Worm (Caenorhabditis elegans) whole organism, L4 larva: ENCODE results near the gene tag-273.
"Not testable (repeated sequence)": the region's sequence is repeated elsewhere in the genome, so short reads cannot be mapped to it uniquely, and the experiment has no call there.

Source experiments
- F26F4.8 ChIP-seq: fragments of 200-800 bp; sonication (Bioruptor generic); conservative IDR thresholded peaks from 2 replicates; pipeline ENCODE4 v1.3.6; 2022; ENCODE audit warnings: missing genetic modification characterization, missing compliant biosample characterization
- T26A8.4 ChIP-seq: fragments of 200-800 bp; sonication (Bioruptor generic); IDR thresholded peaks from 2 replicates; pipeline ENCODE4 v1.3.6; 2022; ENCODE audit warnings: missing genetic modification characterization, missing compliant biosample characterization
- Y75B8A.6 ChIP-seq: fragments of 200-800 bp; sonication (Bioruptor generic); IDR thresholded peaks from 2 replicates; pipeline ENCODE4 v1.3.6; 2022; ENCODE audit warnings: missing genetic modification reagents, missing genetic modification characterization, missing compliant biosample characterization
- ZK337.2 ChIP-seq: fragments of 200-800 bp; sonication (Bioruptor generic); IDR thresholded peaks from 2 replicates; pipeline ENCODE4 v1.3.6; 2022; ENCODE audit warnings: missing genetic modification reagents, missing genetic modification characterization, missing compliant biosample characterization
- aha-1 ChIP-seq: fragments of 150-350 bp; peaks from one replicate; lab custom pipeline; 2014; ENCODE audit warnings: missing biosample characterization, missing genetic modification characterization
- aly-2 ChIP-seq: sonication (generic microtip); optimal IDR thresholded peaks from 2 replicates; lab custom pipeline; 2018; ENCODE audit warnings: missing biosample characterization, missing genetic modification characterization
- arid-1 ChIP-seq: fragments of 200-800 bp; sonication (Bioruptor generic); conservative IDR thresholded peaks from 2 replicates; pipeline ENCODE4 v1.3.6; 2022; ENCODE audit warnings: missing genetic modification reagents, missing genetic modification characterization, missing compliant biosample characterization
- ceh-20 ChIP-seq: fragments of 200-800 bp; sonication (Bioruptor generic); IDR thresholded peaks from 2 replicates; pipeline ENCODE4 v1.3.6; 2022; ENCODE audit warnings: missing genetic modification reagents, missing genetic modification characterization, missing compliant biosample characterization
- ceh-28 ChIP-seq: fragments of 150-350 bp; optimal IDR thresholded peaks from 2 replicates; lab custom pipeline; 2014; ENCODE audit warnings: missing biosample characterization, missing genetic modification reagents, missing genetic modification characterization
- ceh-44 ChIP-seq: fragments of 200-800 bp; sonication (Bioruptor generic); IDR thresholded peaks from 2 replicates; pipeline ENCODE4 v1.3.6; 2022; ENCODE audit warnings: missing genetic modification reagents, missing genetic modification characterization, missing compliant biosample characterization
- ces-1 ChIP-seq: fragments of 150-350 bp; sonication (generic microtip); optimal IDR thresholded peaks from 4 replicates; lab custom pipeline; 2014; ENCODE audit warnings: missing biosample characterization, missing genetic modification reagents, missing genetic modification characterization
- dmd-9 ChIP-seq: fragments of 200-800 bp; sonication (Bioruptor generic); IDR thresholded peaks from 2 replicates; pipeline ENCODE4 v1.3.6; 2022; ENCODE audit warnings: missing genetic modification reagents, missing genetic modification characterization, missing compliant biosample characterization
- duxl-1 ChIP-seq: sonication (generic microtip); optimal IDR thresholded peaks from 2 replicates; lab custom pipeline; 2016; ENCODE audit warnings: mild to moderate bottlenecking, missing genetic modification characterization, moderate library complexity, missing compliant biosample characterization; ENCODE audit not compliant: poor library complexity
- egl-27 ChIP-seq: sonication (generic microtip); optimal IDR thresholded peaks from 3 replicates; lab custom pipeline; 2017; ENCODE audit warnings: missing biosample characterization, missing genetic modification reagents, missing genetic modification characterization
- gei-8 ChIP-seq: fragments of 200-800 bp; sonication (Bioruptor generic); optimal IDR thresholded peaks from 2 replicates; lab custom pipeline; 2018; ENCODE audit warnings: mild to moderate bottlenecking, missing genetic modification characterization, missing compliant biosample characterization
- hif-1 ChIP-seq, 2 experiments: sonication (generic microtip); optimal IDR thresholded peaks; 2 replicates each; lab custom pipeline; 2016 to 2017; ENCODE audit warnings: missing compliant biosample characterization in 2 of 2, missing genetic modification characterization in 2 of 2, missing genetic modification reagents in 2 of 2, missing genotype in 2 of 2, mild to moderate bottlenecking in 1 of 2
- lin-1 ChIP-seq: fragments of 200-800 bp; sonication (Bioruptor generic); IDR thresholded peaks from 2 replicates; pipeline ENCODE4 v1.3.6; 2022; ENCODE audit warnings: missing genetic modification reagents, missing genetic modification characterization, missing compliant biosample characterization
- lin-13 ChIP-seq: fragments of 150-350 bp; optimal IDR thresholded peaks from 2 replicates; lab custom pipeline; 2014; ENCODE audit warnings: missing biosample characterization, missing genetic modification reagents, missing genetic modification characterization
- lin-38 ChIP-seq: fragments of 200-800 bp; sonication (Bioruptor generic); IDR thresholded peaks from 2 replicates; pipeline ENCODE4 v1.3.6; 2022; ENCODE audit warnings: missing genetic modification reagents, missing genetic modification characterization, missing compliant biosample characterization
- madf-9 ChIP-seq: fragments of 200-800 bp; sonication (Bioruptor generic); conservative IDR thresholded peaks from 2 replicates; pipeline ENCODE4 v1.3.6; 2022; ENCODE audit warnings: missing genetic modification reagents, missing genetic modification characterization, missing compliant biosample characterization
- mep-1 ChIP-seq: fragments of 150-350 bp; sonication (generic microtip); optimal IDR thresholded peaks from 3 replicates; lab custom pipeline; 2014; ENCODE audit warnings: missing biosample characterization, missing genetic modification characterization
- mes-2 ChIP-seq: sonication (generic microtip); optimal IDR thresholded peaks from 2 replicates; lab custom pipeline; 2016; ENCODE audit warnings: missing genotype, mild to moderate bottlenecking, missing genetic modification characterization, missing compliant biosample characterization; ENCODE audit not compliant: poor library complexity, severe bottlenecking
- mxl-3 ChIP-seq: fragments of 200-800 bp; sonication (Bioruptor generic); optimal IDR thresholded peaks from 2 replicates; lab custom pipeline; 2018; ENCODE audit warnings: mild to moderate bottlenecking, missing genetic modification characterization, missing compliant biosample characterization
- nhr-111 ChIP-seq: fragments of 200-800 bp; sonication (Bioruptor generic); optimal IDR thresholded peaks from 2 replicates; lab custom pipeline; 2018; ENCODE audit warnings: mild to moderate bottlenecking, missing genetic modification characterization, missing compliant biosample characterization
- nhr-237 ChIP-seq: sonication (generic microtip); optimal IDR thresholded peaks from 2 replicates; lab custom pipeline; 2017; ENCODE audit warnings: missing biosample characterization, missing genetic modification characterization
- nhr-42 ChIP-seq: fragments of 200-800 bp; sonication (Bioruptor generic); IDR thresholded peaks from 2 replicates; pipeline ENCODE4 v1.3.6; 2022; ENCODE audit warnings: missing genetic modification characterization, missing compliant biosample characterization
- nhr-77 ChIP-seq: fragments of 150-350 bp; optimal IDR thresholded peaks from 2 replicates; lab custom pipeline; 2014; ENCODE audit warnings: missing biosample characterization, missing genetic modification characterization
- pha-4 ChIP-seq, 2 experiments: fragments of 150-350 bp in 1 of 2; fragments of 200-800 bp in 1 of 2; sonication (Bioruptor generic) in 1 of 2; IDR thresholded peaks in 1 of 2; optimal IDR thresholded peaks in 1 of 2; 2 replicates each; pipeline versions ENCODE4 v1.3.6 to Lab custom; 2014 to 2022; ENCODE audit warnings: missing genetic modification characterization in 2 of 2, missing genetic modification reagents in 2 of 2, missing biosample characterization in 1 of 2, missing compliant biosample characterization in 1 of 2
- skn-1 ChIP-seq: fragments of 150-350 bp; optimal IDR thresholded peaks from 2 replicates; lab custom pipeline; 2014; ENCODE audit warnings: missing biosample characterization, missing genetic modification characterization
- snpc-1.2 ChIP-seq: fragments of 200-800 bp; sonication (Bioruptor generic); IDR thresholded peaks from 2 replicates; pipeline ENCODE4 v1.3.6; 2022; ENCODE audit warnings: missing genetic modification reagents, missing genetic modification characterization, missing compliant biosample characterization
- spr-3 ChIP-seq: fragments of 200-800 bp; sonication (Bioruptor generic); optimal IDR thresholded peaks from 2 replicates; lab custom pipeline; 2018; ENCODE audit warnings: mild to moderate bottlenecking, missing genetic modification characterization, missing compliant biosample characterization
- tag-97 ChIP-seq: fragments of 200-800 bp; sonication (Bioruptor generic); IDR thresholded peaks from 2 replicates; pipeline ENCODE4 v1.3.6; 2022; ENCODE audit warnings: missing genetic modification characterization, missing compliant biosample characterization
- unc-39 ChIP-seq: sonication (generic microtip); optimal IDR thresholded peaks from 2 replicates; lab custom pipeline; 2017; ENCODE audit warnings: missing biosample characterization, missing genetic modification characterization
- vab-7 ChIP-seq: fragments of 200-800 bp; sonication (Bioruptor generic); IDR thresholded peaks from 2 replicates; pipeline ENCODE4 v1.3.6; 2022; ENCODE audit warnings: missing genetic modification reagents, missing genetic modification characterization, missing compliant biosample characterization
- zag-1 ChIP-seq: fragments of 150-350 bp; optimal IDR thresholded peaks from 2 replicates; lab custom pipeline; 2014; ENCODE audit warnings: missing biosample characterization, missing genetic modification characterization
- zip-2 ChIP-seq: fragments of 150-350 bp; optimal IDR thresholded peaks from 2 replicates; lab custom pipeline; 2014; ENCODE audit warnings: missing biosample characterization, missing genetic modification characterization

tag-273 gene

DNA sequence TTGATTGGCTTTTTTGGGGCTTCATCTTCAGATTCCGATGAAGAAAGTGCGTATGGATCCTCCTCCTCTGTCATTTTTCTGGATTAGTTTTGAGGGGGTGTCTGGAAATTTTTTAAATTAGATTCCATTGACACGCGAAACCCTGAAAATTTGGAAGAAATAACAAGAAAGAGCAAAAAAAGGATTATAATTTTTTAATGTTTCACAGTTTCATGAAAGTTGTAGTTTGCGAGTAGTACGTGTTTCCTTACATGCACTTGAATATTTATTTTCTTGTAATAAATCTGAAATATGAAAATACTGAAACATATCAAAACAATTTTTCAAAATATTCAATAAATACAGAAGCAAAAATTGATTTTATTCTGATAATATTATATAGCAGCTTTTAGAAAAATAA lies at the start of gene tag-273:
tag-273 (minus strand) TSS at position 101 of the 400 bp plus-strand sequence.
- TF ChIP-seq duxl-1 (tag; lab: Kevin White, UChicago), result no peak
- no peak for TF ChIP-seq pha-4 (GFP tag; IDR thresholded peaks at IDR 0.05; lab: Robert Waterston, UW)
- TF ChIP-seq pha-4 (tag; optimal IDR thresholded peaks at IDR 0.05; lab: Kevin White, UChicago), result no peak
- TF ChIP-seq tag-97 (GFP tag; lab: Robert Waterston, UW), result no peak
- no peak for TF ChIP-seq zip-2 (tag; lab: Kevin White, UChicago)
- TF ChIP-seq Y75B8A.6 (GFP tag; lab: Robert Waterston, UW), result no peak
- no peak for TF ChIP-seq snpc-1.2 (GFP tag; lab: Robert Waterston, UW)

ce11 chrIV:14551870-14552269 lies 46.9 kb upstream of the tag-273 start, which contains the start of gene pals-30:
pals-30 (minus strand) TSS chrIV:14551970.
- TF ChIP-seq hif-1 (tag; optimal IDR thresholded peaks at IDR 0.05; lab: Kevin White, UChicago); vab-7 (GFP tag; lab: Robert Waterston, UW); ces-1: not testable (repeated sequence)

DNA sequence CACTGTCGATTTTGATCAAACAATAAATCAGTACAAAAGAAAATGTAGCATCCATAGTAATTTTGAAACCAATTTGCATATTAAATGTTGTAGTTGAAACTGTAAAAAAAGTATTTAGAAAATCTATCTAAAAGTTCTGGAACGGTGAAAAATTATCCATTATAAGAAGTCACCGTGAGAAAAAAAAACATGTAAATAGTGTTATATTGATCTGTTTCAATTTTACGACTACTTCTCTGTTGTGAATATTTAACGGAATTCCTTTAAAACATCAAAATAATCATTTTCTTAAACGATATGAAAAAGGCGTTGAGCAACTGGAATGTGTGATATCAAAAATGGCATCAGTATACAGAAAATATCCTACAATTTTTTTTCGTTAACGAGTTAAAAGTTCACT lies 44.3 kb upstream of the tag-273 start, which contains the start of gene T27E7.9:
T27E7.9 (minus strand) TSS at position 101 of the 400 bp plus-strand sequence.
- no peak for TF ChIP-seq mep-1 (tag; lab: Kevin White, UChicago)
- TF ChIP-seq nhr-42 (GFP tag; lab: Robert Waterston, UW), result no peak
- TF ChIP-seq dmd-9 (GFP tag; lab: Robert Waterston, UW), result no peak
- no peak for TF ChIP-seq ceh-28 (tag; lab: Kevin White, UChicago)
- TF ChIP-seq nhr-111 (GFP tag; lab: Kevin White, UChicago), result no peak
- no peak for TF ChIP-seq zag-1 (tag; lab: Kevin White, UChicago)
- TF ChIP-seq madf-9 (GFP tag; lab: Robert Waterston, UW), result no peak
- no peak for TF ChIP-seq T26A8.4 (GFP tag; lab: Robert Waterston, UW)
- TF ChIP-seq arid-1 (GFP tag; lab: Robert Waterston, UW), result no peak
- no peak for TF ChIP-seq aly-2 (tag; lab: Kevin White, UChicago)
- no peak for TF ChIP-seq nhr-77
- no peak for TF ChIP-seq gei-8
- TF ChIP-seq unc-39, result no peak
- TF ChIP-seq skn-1 (tag; lab: Kevin White, UChicago), result no peak
- no peak for TF ChIP-seq egl-27
- TF ChIP-seq, all 104 proteins: peak for 0

ce11 chrIV:14547292-14547691 lies 42.3 kb upstream of the tag-273 start:
- TF ChIP-seq aha-1 (tag; lab: Kevin White, UChicago) (peak; percentile 55), nhr-237 (tag; lab: Kevin White, UChicago) (no peak), lin-38 (no peak)

DNA sequence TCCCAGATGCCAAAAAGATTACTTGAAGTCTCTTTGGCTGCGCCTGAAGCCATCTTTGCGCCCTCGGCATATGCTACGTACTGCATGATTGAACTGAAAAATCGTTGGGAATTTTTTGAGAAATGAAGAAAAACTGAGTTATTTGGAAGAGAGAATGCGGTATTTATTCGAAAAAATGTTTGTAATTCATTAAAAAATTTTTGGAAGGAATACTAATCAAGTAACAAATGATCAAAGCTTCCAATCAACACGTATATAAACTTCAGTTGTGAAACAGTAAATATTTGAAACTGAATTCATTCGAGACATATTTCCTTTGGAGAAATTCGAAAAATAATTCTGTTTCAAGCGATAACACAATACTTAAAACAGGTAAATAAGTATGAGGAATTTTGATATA lies 37.6 kb upstream of the tag-273 start, which contains the start of gene pals-29:
pals-29 (minus strand) TSS at position 101 of the 400 bp plus-strand sequence.
- TF ChIP-seq F26F4.8 (GFP tag; lab: Robert Waterston, UW) (no peak), ceh-20 (GFP tag; lab: Robert Waterston, UW) (no peak), mxl-3 (GFP tag; lab: Kevin White, UChicago) (no peak), spr-3 (GFP tag; lab: Kevin White, UChicago) (no peak), nhr-77 (no peak), ZK337.2 (no peak), ceh-44 (GFP tag; lab: Robert Waterston, UW) (no peak), mes-2 (tag; lab: Kevin White, UChicago) (no peak), snpc-1.2 (GFP tag; lab: Robert Waterston, UW) (no peak), lin-13 (GFP tag; lab: Kevin White, UChicago) (no peak), aly-2 (tag; lab: Kevin White, UChicago) (no peak), lin-1 (GFP tag; lab: Robert Waterston, UW) (no peak)
